Fruit fly (Drosophila melanogaster): Measurements from ENCODE around the gene CG12986.

dm6 chrX:17780295-17780694, 39.2 kb downstream of the CG12986 start:
- TF ChIP-seq Dfd (GFP tag; optimal IDR thresholded peaks at IDR 0.05) (no peak), CG9705 (GFP tag; optimal IDR thresholded peaks at IDR 0.05) (no peak), usp (GFP tag; optimal IDR thresholded peaks at IDR 0.05) (no peak), br (GFP tag; optimal IDR thresholded peaks at IDR 0.05) (no peak), dmrt93B (GFP tag; optimal IDR thresholded peaks at IDR 0.05) (no peak), pan (optimal IDR thresholded peaks at IDR 0.05) (no peak), psq (GFP tag; optimal IDR thresholded peaks at IDR 0.05) (no peak)

All from whole organism, wandering third instar larva.